Fruit fly (Drosophila melanogaster): Measurements from ENCODE around the gene Or24a.

- TF ChIP-seq CG3726 (GFP tag; IDR thresholded peaks at IDR 0.05): no peak
- TF ChIP-seq gcm (GFP tag; optimal IDR thresholded peaks at IDR 0.05): no peak
- no peak for TF ChIP-seq CG16815 (GFP tag; optimal IDR thresholded peaks at IDR 0.05)
- no peak for TF ChIP-seq Gug (GFP tag; IDR thresholded peaks at IDR 0.05)
- no peak for TF ChIP-seq CG7357 (GFP tag; IDR thresholded peaks at IDR 0.05)
These were observed 14.0 kb upstream of the Or24a start for dm6 chr2L:4179960-4180359.
